Fruit fly (Drosophila melanogaster): Measurements from ENCODE around the gene CG31251.

Gene CG31251

DNA sequence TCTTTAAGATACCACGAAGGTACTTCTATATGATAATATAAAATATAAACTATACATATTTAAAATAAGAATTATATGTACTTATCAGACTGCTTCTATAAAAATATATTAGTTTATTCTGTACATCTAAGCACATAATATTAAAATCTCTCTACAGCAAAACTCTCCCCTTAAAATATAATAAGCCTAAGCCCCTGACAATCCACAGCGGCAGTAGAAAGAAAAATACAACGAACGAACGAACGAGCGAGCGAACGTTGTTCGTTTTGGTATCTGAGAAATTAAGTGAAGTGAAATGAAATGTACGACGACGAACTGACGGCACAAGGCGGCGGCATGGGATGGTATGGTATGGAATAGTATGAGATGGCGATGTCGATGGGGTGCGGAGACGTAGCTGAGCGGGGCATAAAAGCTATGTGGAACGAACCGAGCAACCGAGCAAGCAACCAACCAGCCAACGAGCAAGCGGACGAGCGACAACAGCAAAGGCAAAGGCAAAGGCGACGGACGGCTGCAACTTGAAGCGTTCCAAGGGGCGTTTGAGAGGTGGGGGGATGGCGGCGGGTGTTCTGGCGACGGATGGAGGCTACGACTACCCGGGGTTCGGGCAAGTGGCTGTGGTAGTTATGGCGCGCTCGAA is 15.9 kb upstream of the CG31251 start (continued):
- TF ChIP-seq sd (tag; optimal IDR thresholded peaks at IDR 0.05) (peak; percentile 86), H15 (GFP tag; IDR thresholded peaks at IDR 0.05) (peak; percentile 98), yki (optimal IDR thresholded peaks at IDR 0.05) (no peak), CTCF (GFP tag; optimal IDR thresholded peaks at IDR 0.05) (peak; percentile 73), CG11247 (GFP tag; IDR thresholded peaks at IDR 0.05) (peak; percentile 97), bab2 (GFP tag; optimal IDR thresholded peaks at IDR 0.05) (peak; percentile 80), bbx (GFP tag; IDR thresholded peaks at IDR 0.05; ENCODE audit: partially characterized antibody) (0 out of 2 replicates have a peak, but pooled peaks have one; percentile 13), CG9437 (GFP tag; optimal IDR thresholded peaks at IDR 0.05) (peak; percentile 95), chinmo (GFP tag; IDR thresholded peaks at IDR 0.05; ENCODE audit: partially characterized antibody) (peak; percentile 99), otp (GFP tag; IDR thresholded peaks at IDR 0.05) (peak; percentile 91; the same call in 2 of the 3 replicates), MTF-1 (GFP tag; optimal IDR thresholded peaks at IDR 0.05; ENCODE audit: borderline replicate concordance) (peak; percentile 91), CG33213 (GFP tag; optimal IDR thresholded peaks at IDR 0.05) (peak; percentile 61), Dref (GFP tag; IDR thresholded peaks at IDR 0.05) (no peak; the same call in 1 of the 2 replicates), CG17361 (GFP tag; IDR thresholded peaks at IDR 0.05) (peak; percentile 100), CG17912 (GFP tag; optimal IDR thresholded peaks at IDR 0.05) (peak; percentile 93), Bgb (GFP tag; IDR thresholded peaks at IDR 0.05; ENCODE audit: partially characterized antibody) (peak; percentile 45; the same call in 1 of the 2 replicates), Deaf1 (tag; optimal IDR thresholded peaks at IDR 0.05) (peak; percentile 95), CG13287 (GFP tag; IDR thresholded peaks at IDR 0.05; ENCODE audit: partially characterized antibody) (no peak; the same call in 1 of the 2 replicates), CG3407 (GFP tag; optimal IDR thresholded peaks at IDR 0.05) (peak; percentile 95), CG34376 (GFP tag; optimal IDR thresholded peaks at IDR 0.05) (peak; percentile 95), sqz (GFP tag; optimal IDR thresholded peaks at IDR 0.05) (no peak), CG12236 (GFP tag; optimal IDR thresholded peaks at IDR 0.05) (no peak), CG12219 (GFP tag; optimal IDR thresholded peaks at IDR 0.05) (peak; percentile 92), CG4282 (GFP tag; optimal IDR thresholded peaks at IDR 0.05) (no peak), ash1 (GFP tag; optimal IDR thresholded peaks at IDR 0.05) (peak; percentile 84), Max (GFP tag; optimal IDR thresholded peaks at IDR 0.05) (peak; percentile 93), Ptx1 (GFP tag; IDR thresholded peaks at IDR 0.05) (peak; percentile 99), C15 (GFP tag; IDR thresholded peaks at IDR 0.05) (peak; percentile 95), CG17568 (GFP tag; optimal IDR thresholded peaks at IDR 0.05) (no peak), CG8089 (GFP tag; optimal IDR thresholded peaks at IDR 0.05) (peak; percentile 41), stc (GFP tag; IDR thresholded peaks at IDR 0.05) (peak; percentile 99), CG1603 (tag; optimal IDR thresholded peaks at IDR 0.05) (no peak), CG31365 (tag; optimal IDR thresholded peaks at IDR 0.05) (peak; percentile 63), gcm2 (GFP tag; optimal IDR thresholded peaks at IDR 0.05) (peak; percentile 23), CG4328 (GFP tag; optimal IDR thresholded peaks at IDR 0.05) (peak; percentile 99), YL-1 (GFP tag; optimal IDR thresholded peaks at IDR 0.05) (peak; percentile 98), Mad (GFP tag; optimal IDR thresholded peaks at IDR 0.05) (peak; percentile 90), Elba2 (GFP tag; optimal IDR thresholded peaks at IDR 0.05) (no peak), pb (GFP tag; optimal IDR thresholded peaks at IDR 0.05) (peak; percentile 30), Ravus (GFP tag; IDR thresholded peaks at IDR 0.05) (peak; percentile 95), E2f1 (GFP tag; IDR thresholded peaks at IDR 0.05) (peak; percentile 99), Ssrp (tag; optimal IDR thresholded peaks at IDR 0.05) (peak; percentile 99), gro (GFP tag; optimal IDR thresholded peaks at IDR 0.05) (no peak), Hsf (GFP tag; optimal IDR thresholded peaks at IDR 0.05) (peak; percentile 85), salm (tag; optimal IDR thresholded peaks at IDR 0.05) (peak; percentile 98), org-1 (GFP tag; optimal IDR thresholded peaks at IDR 0.05) (peak; percentile 98), CG1832 (GFP tag; optimal IDR thresholded peaks at IDR 0.05) (no peak), CG30403 (GFP tag; optimal IDR thresholded peaks at IDR 0.05) (peak; percentile 98), CG32767 (GFP tag; IDR thresholded peaks at IDR 0.05) (peak; percentile 98), Drgx (GFP tag; IDR thresholded peaks at IDR 0.05) (peak; percentile 98), CG6175 (GFP tag; IDR thresholded peaks at IDR 0.05) (peak; percentile 99)
